Worm (Caenorhabditis elegans) whole organism, young adult: ENCODE measurements around the gene F54B11.8.

Experiments used
- efl-1 ChIP-seq: fragments of 150-350 bp; optimal IDR thresholded peaks from 2 replicates; lab custom pipeline; 2014; ENCODE audit warnings: missing biosample characterization, missing genetic modification reagents, missing genetic modification characterization
- him-1 ChIP-seq: sonication (generic microtip); optimal IDR thresholded peaks from 2 replicates; lab custom pipeline; 2016; ENCODE audit warnings: missing genotype, missing genetic modification reagents, missing genetic modification characterization, missing compliant biosample characterization

DNA sequence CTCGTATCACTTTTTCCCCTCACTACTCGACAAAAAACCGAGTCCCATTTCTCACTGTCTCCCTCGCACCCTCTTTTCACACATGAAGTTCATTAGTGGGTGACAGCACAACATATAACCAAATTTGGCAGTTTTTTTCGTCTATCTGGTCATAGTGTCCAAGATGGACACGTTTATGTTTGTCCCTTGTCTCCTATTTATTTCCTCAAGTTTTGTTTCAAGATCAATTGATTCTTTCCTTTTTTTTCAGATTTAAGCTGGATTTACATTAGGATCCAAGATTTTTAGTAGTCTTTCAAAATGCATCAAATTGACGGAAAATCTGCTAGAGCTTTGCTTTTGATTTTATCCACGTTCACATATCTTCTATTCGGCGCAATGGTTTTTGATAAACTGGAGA, 35.9 kb upstream of the F54B11.8 start, which contains the start of gene twk-20:
- no peak for TF ChIP-seq efl-1
- no peak for TF ChIP-seq him-1 (tag; lab: Kevin White, UChicago)
